Worm (Caenorhabditis elegans) whole organism, L3 larva: Measurements from ENCODE around the gene ril-2.

Experiments
- ZK546.5 ChIP-seq: sonication (generic microtip); optimal IDR thresholded peaks from 2 replicates; lab custom pipeline; 2017; ENCODE audit warnings: missing biosample characterization, missing genetic modification characterization
- aly-2 ChIP-seq: fragments of 150-350 bp; optimal IDR thresholded peaks from 2 replicates; lab custom pipeline; 2014; ENCODE audit warnings: missing biosample characterization, missing genetic modification characterization
- ceh-16 ChIP-seq: sonication (generic microtip); optimal IDR thresholded peaks from 2 replicates; lab custom pipeline; 2017; ENCODE audit warnings: missing biosample characterization, missing genetic modification characterization
- ceh-28 ChIP-seq: fragments of 150-350 bp; optimal IDR thresholded peaks from 2 replicates; lab custom pipeline; 2014; ENCODE audit warnings: missing biosample characterization, missing genetic modification reagents, missing genetic modification characterization
- daf-12 ChIP-seq: fragments of 150-350 bp; optimal IDR thresholded peaks from 2 replicates; lab custom pipeline; 2014; ENCODE audit warnings: missing biosample characterization, missing genetic modification reagents, missing genetic modification characterization
- egl-27 ChIP-seq: sonication (generic microtip); optimal IDR thresholded peaks from 4 replicates; lab custom pipeline; 2017; ENCODE audit warnings: missing biosample characterization, missing genetic modification reagents, missing genetic modification characterization
- egl-5 ChIP-seq: fragments of 150-350 bp; optimal IDR thresholded peaks from 2 replicates; lab custom pipeline; 2017; ENCODE audit warnings: missing biosample characterization, missing genetic modification reagents, missing genetic modification characterization, inconsistent platforms
- elt-1 ChIP-seq: fragments of 150-350 bp; optimal IDR thresholded peaks from 2 replicates; lab custom pipeline; 2014; ENCODE audit warnings: missing biosample characterization, missing genetic modification characterization
- elt-2 ChIP-seq: sonication (generic microtip); optimal IDR thresholded peaks from 2 replicates; lab custom pipeline; 2016; ENCODE audit warnings: missing genetic modification reagents, mild to moderate bottlenecking, missing genetic modification characterization, missing compliant biosample characterization
- elt-3 ChIP-seq, 3 experiments: fragments of 150-350 bp in 1 of 3; sonication (generic microtip) in 2 of 3; optimal IDR thresholded peaks; 2 replicates in 2 of 3; 4 replicates in 1 of 3; lab custom pipeline; 2014 to 2017; ENCODE audit warnings: missing biosample characterization in 3 of 3, missing genetic modification characterization in 3 of 3
- eor-1 ChIP-seq, 2 experiments: fragments of 150-350 bp; optimal IDR thresholded peaks; 2 replicates each; lab custom pipeline; 2014 to 2018; ENCODE audit warnings: missing biosample characterization in 2 of 2, missing genetic modification characterization in 2 of 2
- fkh-10 ChIP-seq: sonication (generic microtip); optimal IDR thresholded peaks from 2 replicates; lab custom pipeline; 2017; ENCODE audit warnings: missing biosample characterization, missing genetic modification reagents, missing genetic modification characterization
- fkh-2 ChIP-seq: fragments of 150-350 bp; optimal IDR thresholded peaks from 2 replicates; lab custom pipeline; 2014; ENCODE audit warnings: missing biosample characterization, missing genetic modification reagents, missing genetic modification characterization
- fos-1 ChIP-seq: fragments of 150-350 bp; optimal IDR thresholded peaks from 2 replicates; lab custom pipeline; 2014; ENCODE audit warnings: missing biosample characterization, missing genetic modification characterization
- hmg-11 ChIP-seq: sonication (generic microtip); optimal IDR thresholded peaks from 2 replicates; lab custom pipeline; 2016; ENCODE audit warnings: missing genetic modification characterization, missing compliant biosample characterization
- jun-1 ChIP-seq: fragments of 150-350 bp; optimal IDR thresholded peaks from 2 replicates; lab custom pipeline; 2014; ENCODE audit warnings: missing biosample characterization, missing genetic modification reagents, missing genetic modification characterization
- lin-39 ChIP-seq: fragments of 150-350 bp; optimal IDR thresholded peaks from 2 replicates; lab custom pipeline; 2018; ENCODE audit warnings: missing biosample characterization, missing genetic modification reagents, missing genetic modification characterization
- lsy-12 ChIP-seq: sonication (generic microtip); optimal IDR thresholded peaks from 2 replicates; lab custom pipeline; 2016; ENCODE audit warnings: mild to moderate bottlenecking, missing genetic modification characterization, missing compliant biosample characterization
- mdl-1 ChIP-seq: fragments of 150-350 bp; optimal IDR thresholded peaks from 2 replicates; lab custom pipeline; 2014; ENCODE audit warnings: missing biosample characterization, missing genetic modification characterization
- mml-1 ChIP-seq: fragments of 150-350 bp; sonication (generic microtip); optimal IDR thresholded peaks from 3 replicates; lab custom pipeline; 2014; ENCODE audit warnings: missing biosample characterization, missing genetic modification characterization
- nfya-1 ChIP-seq: sonication (generic microtip); optimal IDR thresholded peaks from 2 replicates; lab custom pipeline; 2017; ENCODE audit warnings: missing genetic modification characterization, mild to moderate bottlenecking, missing compliant biosample characterization, antibody characterized with exemption, moderate library complexity; ENCODE audit not compliant: insufficient read depth
- nhr-12 ChIP-seq: fragments of 150-350 bp; optimal IDR thresholded peaks from 2 replicates; lab custom pipeline; 2014; ENCODE audit warnings: missing biosample characterization, missing genetic modification characterization
- nhr-237 ChIP-seq: fragments of 150-350 bp; optimal IDR thresholded peaks from 2 replicates; lab custom pipeline; 2014; ENCODE audit warnings: missing biosample characterization, missing genetic modification characterization
- nhr-25 ChIP-seq: sonication (generic microtip); optimal IDR thresholded peaks from 2 replicates; lab custom pipeline; 2017; ENCODE audit warnings: missing biosample characterization, missing genetic modification characterization
- nhr-28 ChIP-seq: fragments of 150-350 bp; optimal IDR thresholded peaks from 2 replicates; lab custom pipeline; 2014; ENCODE audit warnings: missing biosample characterization, missing genetic modification characterization
- nhr-67 ChIP-seq: fragments of 150-350 bp; optimal IDR thresholded peaks from 2 replicates; lab custom pipeline; 2014; ENCODE audit warnings: missing biosample characterization, missing genetic modification characterization
- nhr-76 ChIP-seq: fragments of 150-350 bp; sonication (generic microtip); optimal IDR thresholded peaks from 5 replicates; lab custom pipeline; 2014; ENCODE audit warnings: missing biosample characterization, missing genetic modification characterization
- nhr-77 ChIP-seq: fragments of 150-350 bp; optimal IDR thresholded peaks from 2 replicates; lab custom pipeline; 2014; ENCODE audit warnings: missing biosample characterization, missing genetic modification characterization
- pqm-1 ChIP-seq: fragments of 150-350 bp; optimal IDR thresholded peaks from 2 replicates; lab custom pipeline; 2017; ENCODE audit warnings: missing biosample characterization, missing genetic modification characterization, inconsistent platforms
- sea-2 ChIP-seq: fragments of 150-350 bp; sonication (generic microtip); optimal IDR thresholded peaks from 4 replicates; lab custom pipeline; 2014; ENCODE audit warnings: missing biosample characterization, missing genetic modification reagents, missing genetic modification characterization
- snpc-4 ChIP-seq: fragments of 150-350 bp; optimal IDR thresholded peaks from 2 replicates; lab custom pipeline; 2014; ENCODE audit warnings: missing biosample characterization, missing genetic modification characterization
- tbx-2 ChIP-seq: sonication (generic microtip); optimal IDR thresholded peaks from 2 replicates; lab custom pipeline; 2016; ENCODE audit warnings: mild to moderate bottlenecking, missing genetic modification characterization, missing compliant biosample characterization
- unc-39 ChIP-seq: sonication (generic microtip); optimal IDR thresholded peaks from 4 replicates; lab custom pipeline; 2017; ENCODE audit warnings: missing biosample characterization, missing genetic modification characterization
- zag-1 ChIP-seq: fragments of 150-350 bp; optimal IDR thresholded peaks from 2 replicates; lab custom pipeline; 2014; ENCODE audit warnings: missing biosample characterization, missing genetic modification characterization
- ztf-11 ChIP-seq: fragments of 150-350 bp; optimal IDR thresholded peaks from 2 replicates; lab custom pipeline; 2014; ENCODE audit warnings: missing biosample characterization, missing genetic modification characterization

ril-2 gene

ce11 chrV:12633046-12633445 is 34.1 kb upstream of the ril-2 start:
- TF ChIP-seq sea-2 (GFP tag; lab: Kevin White, UChicago) = no peak
- no peak for TF ChIP-seq elt-3 (tag; optimal IDR thresholded peaks at IDR 0.05; lab: Kevin White, UChicago)
- TF ChIP-seq lsy-12 = no peak
- TF ChIP-seq zag-1 (tag; lab: Kevin White, UChicago) = no peak

- TF ChIP-seq ZK546.5 = no peak
- no peak for TF ChIP-seq fkh-10 (GFP tag; lab: Kevin White, UChicago)
- TF ChIP-seq aly-2 = no peak
Measured at ce11 chrV:12632048-12632447, 33.1 kb upstream of the ril-2 start, which contains the start of gene srx-113. Gene srx-113 (minus strand): TSS chrV:12632148.

- no peak for TF ChIP-seq ceh-16 (tag; lab: Kevin White, UChicago)
- TF ChIP-seq nhr-77 (tag; lab: Kevin White, UChicago) = no peak
- TF ChIP-seq jun-1 (tag; lab: Kevin White, UChicago) = no peak
- TF ChIP-seq pqm-1 (tag; lab: Kevin White, UChicago) = no peak
- no peak for TF ChIP-seq elt-2 (tag; lab: Kevin White, UChicago)
- TF ChIP-seq nhr-67 (tag; lab: Kevin White, UChicago) = no peak
- TF ChIP-seq daf-12 (tag; lab: Kevin White, UChicago) = no peak
- no peak for TF ChIP-seq fkh-10 (GFP tag; lab: Kevin White, UChicago)
- no peak for TF ChIP-seq mdl-1 (tag; lab: Kevin White, UChicago)
- TF ChIP-seq ceh-28 (tag; lab: Kevin White, UChicago) = no peak
- no peak for TF ChIP-seq nhr-25
Measured at ce11 chrV:12629743-12630142, 30.8 kb upstream of the ril-2 start, which contains the start of gene F56H9.6. Gene F56H9.6 (minus strand): TSS chrV:12629843.

ce11 chrV:12624371-12624770 is 25.4 kb upstream of the ril-2 start, which contains the start of gene F56H9.9:
Gene F56H9.9 (minus strand): TSS chrV:12624471.
- TF ChIP-seq nhr-12 (tag; lab: Kevin White, UChicago) (no peak), mml-1 (tag; lab: Kevin White, UChicago) (no peak), fos-1 (no peak), pqm-1 (tag; lab: Kevin White, UChicago) (no peak)

- TF ChIP-seq elt-3 (tag; optimal IDR thresholded peaks at IDR 0.05; lab: Kevin White, UChicago) (no peak), nhr-25 (no peak), nhr-67 (tag; lab: Kevin White, UChicago) (no peak), nhr-76 (tag; lab: Kevin White, UChicago) (no peak), daf-12 (tag; lab: Kevin White, UChicago) (no peak), fkh-2 (no peak), sea-2 (GFP tag; lab: Kevin White, UChicago) (no peak), aly-2 (no peak), ZK546.5 (no peak), nhr-28 (tag; lab: Kevin White, UChicago) (no peak), unc-39 (tag; lab: Kevin White, UChicago) (no peak), lin-39 (tag; lab: Kevin White, UChicago) (no peak), ztf-11 (tag; lab: Kevin White, UChicago) (no peak), mml-1 (tag; lab: Kevin White, UChicago) (no peak), pqm-1 (tag; lab: Kevin White, UChicago) (no peak), nhr-237 (tag; lab: Kevin White, UChicago) (no peak)
Measured at ce11 chrV:12612118-12612517, 13.2 kb upstream of the ril-2 start, which contains the start of gene cyc-2.2. Gene cyc-2.2 (minus strand): TSS chrV:12612218.

- TF ChIP-seq sea-2 (GFP tag; lab: Kevin White, UChicago) (no peak), snpc-4 (no peak), egl-5 (no peak), egl-27 (tag; lab: Kevin White, UChicago) (no peak), lin-39 (tag; lab: Kevin White, UChicago) (no peak), lsy-12 (no peak), elt-1 (tag; lab: Kevin White, UChicago) (no peak), zag-1 (tag; lab: Kevin White, UChicago) (no peak), eor-1 (tag; optimal IDR thresholded peaks at IDR 0.05; lab: Kevin White, UChicago) (no peak), hmg-11 (tag; lab: Kevin White, UChicago) (no peak), ceh-16 (tag; lab: Kevin White, UChicago) (no peak), nhr-28 (tag; lab: Kevin White, UChicago) (no peak), mml-1 (tag; lab: Kevin White, UChicago) (no peak), nfya-1 (tag; lab: Kevin White, UChicago) (no peak), daf-12 (tag; lab: Kevin White, UChicago) (no peak), ZK546.5 (no peak), tbx-2 (tag; lab: Kevin White, UChicago) (no peak), elt-3 (tag; optimal IDR thresholded peaks at IDR 0.05; lab: Kevin White, UChicago) (no peak), pqm-1 (tag; lab: Kevin White, UChicago) (no peak), nhr-67 (tag; lab: Kevin White, UChicago) (no peak)
Measured at ce11 chrV:12611029-12611428, 12.1 kb upstream of the ril-2 start, which contains the start of gene cubn-1. Gene cubn-1 (plus strand): TSS chrV:12611329.
